Worm (Caenorhabditis elegans): Measurements from ENCODE around the gene npr-3.
A peak's percentile ranks its signal among the peaks of the same experiment; 100 is the strongest.

Gene npr-3

DNA sequence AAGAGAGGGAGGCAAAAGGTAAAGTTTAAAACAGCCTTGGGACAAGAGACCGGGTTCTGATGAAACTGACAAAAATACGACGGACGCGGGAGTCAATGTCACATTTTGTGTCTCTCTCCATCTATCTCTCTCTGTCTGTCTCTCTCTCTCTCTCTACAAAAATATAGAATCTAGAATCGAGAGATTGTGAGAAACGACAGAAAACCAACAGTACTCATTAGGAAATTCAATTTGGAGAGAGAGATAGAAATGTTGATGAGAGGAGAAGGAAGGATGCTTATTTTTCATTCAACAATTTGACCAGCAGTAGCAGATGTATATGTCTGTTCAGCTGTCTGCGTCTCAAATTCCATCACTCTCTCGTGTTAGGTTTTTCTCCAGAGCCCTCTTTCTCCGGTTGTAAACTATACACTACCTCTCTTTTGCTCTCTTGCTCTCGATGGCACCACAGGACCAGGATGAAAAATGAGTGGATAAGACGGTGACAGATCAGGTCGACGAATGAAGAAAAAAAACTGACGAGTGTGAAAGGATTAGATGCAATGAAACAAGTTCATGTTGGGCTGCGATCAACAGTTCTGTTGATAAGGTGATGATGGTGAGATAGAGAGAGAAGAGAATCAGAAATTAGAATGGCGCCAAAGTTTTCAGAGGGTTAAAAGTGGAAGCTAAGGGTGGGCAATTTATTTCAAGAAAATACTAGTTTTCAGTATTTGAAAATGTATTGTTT, 30.0 kb downstream of the npr-3 start:
- TF ChIP-seq blmp-1 (tag; optimal IDR thresholded peaks at IDR 0.05): no peak
- no peak for TF ChIP-seq cnd-1 (tag; optimal IDR thresholded peaks at IDR 0.05)
- peak; percentile 72 for TF ChIP-seq unc-120 (tag; optimal IDR thresholded peaks at IDR 0.05; ENCODE audit: poor library complexity, severe bottlenecking)
- TF ChIP-seq unc-62 (GFP tag; optimal IDR thresholded peaks at IDR 0.05): peak; percentile 66
- no peak for TF ChIP-seq bed-3 (GFP tag; optimal IDR thresholded peaks at IDR 0.05)
- peak; percentile 47 for TF ChIP-seq hlh-1 (tag; optimal IDR thresholded peaks at IDR 0.05)

DNA sequence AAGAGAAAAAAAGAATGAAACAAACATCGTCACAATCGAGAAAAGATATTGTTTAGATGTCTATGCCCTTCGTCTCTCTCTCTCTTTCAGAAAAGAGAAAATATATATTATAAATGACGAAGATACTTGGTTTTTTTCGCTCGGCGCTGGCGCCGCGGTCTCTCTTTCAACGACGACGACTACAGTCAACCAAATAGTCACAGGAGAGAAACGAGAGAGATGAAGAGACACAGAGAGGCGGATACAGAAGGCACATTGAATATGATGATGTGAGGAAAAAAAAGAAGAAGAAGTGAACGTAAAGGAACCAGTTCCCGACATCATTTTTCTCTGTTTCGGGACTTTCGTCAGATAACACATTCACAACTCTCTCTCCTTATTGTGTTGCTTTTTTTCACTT, 31.6 kb downstream of the npr-3 start:
- TF ChIP-seq nhr-12 (tag; optimal IDR thresholded peaks at IDR 0.05): no peak
- TF ChIP-seq tbx-8 (GFP tag; optimal IDR thresholded peaks at IDR 0.05): no peak
- TF ChIP-seq flh-1 (GFP tag; optimal IDR thresholded peaks at IDR 0.05): no peak

DNA sequence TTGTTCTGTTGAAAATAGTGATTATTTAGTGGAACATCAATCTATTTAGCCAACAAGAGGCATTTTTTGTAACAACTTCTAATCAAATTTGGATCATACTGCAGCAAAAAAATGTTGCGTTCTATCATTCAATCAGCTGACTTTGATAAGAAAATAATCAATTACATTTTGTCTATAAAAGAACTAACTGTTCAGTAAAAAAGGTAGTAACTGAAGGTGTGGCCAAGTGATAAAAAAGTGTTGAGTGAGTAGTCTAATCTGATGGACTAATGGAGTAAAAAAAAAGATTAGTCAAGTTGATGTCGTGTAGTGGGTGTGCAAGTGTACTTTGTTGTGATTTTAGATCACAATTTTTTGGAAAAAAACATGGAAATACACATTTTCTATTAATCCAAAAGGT, 32.6 kb downstream of the npr-3 start:
- no peak for TF ChIP-seq sptf-1 (tag; optimal IDR thresholded peaks at IDR 0.05)
- no peak for TF ChIP-seq lsy-2 (tag; optimal IDR thresholded peaks at IDR 0.05)
- no peak for TF ChIP-seq nhr-76 (tag; optimal IDR thresholded peaks at IDR 0.05)
- TF ChIP-seq blmp-1 (tag; optimal IDR thresholded peaks at IDR 0.05): no peak
- TF ChIP-seq hlh-1 (tag; optimal IDR thresholded peaks at IDR 0.05): no peak
- TF ChIP-seq ztf-11 (tag; optimal IDR thresholded peaks at IDR 0.05): no peak
- TF ChIP-seq unc-120 (tag; optimal IDR thresholded peaks at IDR 0.05; ENCODE audit: poor library complexity, severe bottlenecking): no peak
- no peak for TF ChIP-seq M03D4.4 (tag; optimal IDR thresholded peaks at IDR 0.05)
- TF ChIP-seq mls-2 (tag; optimal IDR thresholded peaks at IDR 0.05): no peak
- TF ChIP-seq lin-13 (tag; optimal IDR thresholded peaks at IDR 0.05): no peak
- no peak for TF ChIP-seq ces-1 (GFP tag; optimal IDR thresholded peaks at IDR 0.05)
- TF ChIP-seq flh-1 (GFP tag; optimal IDR thresholded peaks at IDR 0.05): no peak
- no peak for TF ChIP-seq elt-3 (tag; optimal IDR thresholded peaks at IDR 0.05)
- no peak for TF ChIP-seq ceh-39 (tag; optimal IDR thresholded peaks at IDR 0.05)
- no peak for TF ChIP-seq elt-1 (tag; optimal IDR thresholded peaks at IDR 0.05; ENCODE audit: borderline replicate concordance, insufficient read depth)
- no peak for TF ChIP-seq mep-1 (tag; optimal IDR thresholded peaks at IDR 0.05)
- TF ChIP-seq ham-2 (GFP tag; optimal IDR thresholded peaks at IDR 0.05): no peak
- no peak for TF ChIP-seq sem-2 (GFP tag; optimal IDR thresholded peaks at IDR 0.05)

DNA sequence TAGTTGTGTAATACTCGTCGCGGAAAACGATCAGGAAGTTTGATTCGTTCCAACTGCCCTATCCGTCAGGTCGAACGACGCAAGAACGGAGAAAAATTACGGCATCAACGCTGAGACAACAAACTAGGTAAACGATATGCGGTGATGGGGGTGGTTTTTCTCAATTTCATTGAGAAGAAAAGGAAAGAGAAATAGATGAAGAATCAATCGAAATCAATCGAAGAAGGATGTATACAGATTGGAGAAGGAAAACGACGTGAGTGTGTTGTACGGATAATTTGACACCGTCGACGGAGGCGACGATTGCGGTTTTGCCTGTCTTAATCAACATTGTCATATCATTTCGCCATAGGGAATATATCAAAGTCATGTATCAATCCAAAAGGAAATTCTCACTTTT, 34.1 kb downstream of the npr-3 start:
- TF ChIP-seq flh-1 (GFP tag; optimal IDR thresholded peaks at IDR 0.05) (no peak), mls-2 (tag; optimal IDR thresholded peaks at IDR 0.05) (no peak), nhr-76 (tag; optimal IDR thresholded peaks at IDR 0.05) (no peak), ces-1 (GFP tag; optimal IDR thresholded peaks at IDR 0.05) (no peak), elt-3 (tag; optimal IDR thresholded peaks at IDR 0.05) (no peak), lin-13 (tag; optimal IDR thresholded peaks at IDR 0.05) (no peak), lsy-2 (tag; optimal IDR thresholded peaks at IDR 0.05) (no peak), ztf-11 (tag; optimal IDR thresholded peaks at IDR 0.05) (no peak), unc-120 (tag; optimal IDR thresholded peaks at IDR 0.05; ENCODE audit: poor library complexity, severe bottlenecking) (no peak), cnd-1 (tag; optimal IDR thresholded peaks at IDR 0.05) (no peak), tbx-8 (GFP tag; optimal IDR thresholded peaks at IDR 0.05) (no peak), snpc-4 (tag; optimal IDR thresholded peaks at IDR 0.05) (no peak), zip-8 (tag; optimal IDR thresholded peaks at IDR 0.05) (no peak), mep-1 (tag; optimal IDR thresholded peaks at IDR 0.05) (no peak), drap-1 (GFP tag; optimal IDR thresholded peaks at IDR 0.05) (no peak), nhr-12 (tag; optimal IDR thresholded peaks at IDR 0.05) (no peak)

DNA sequence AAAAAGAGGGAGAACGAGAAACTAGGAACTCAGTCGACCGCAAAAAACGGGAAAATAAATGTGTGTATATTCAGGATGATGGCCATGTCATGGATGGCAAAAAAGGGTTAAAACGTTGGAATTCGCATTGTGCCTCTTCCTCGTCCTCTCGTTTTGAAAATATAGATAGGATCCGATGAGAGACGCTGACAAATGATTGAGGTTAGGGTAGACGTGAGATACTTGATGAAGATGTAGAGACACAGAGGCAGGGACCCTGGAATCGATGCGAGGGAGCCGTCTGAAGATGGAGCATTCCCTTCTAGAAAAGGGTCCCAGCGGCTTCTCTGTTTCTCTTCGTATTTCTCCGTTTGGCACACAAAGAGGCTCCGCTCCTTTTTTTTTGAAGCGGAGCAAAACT, 35.1 kb downstream of the npr-3 start:
- no peak for TF ChIP-seq nhr-237 (tag; optimal IDR thresholded peaks at IDR 0.05)
- peak; percentile 47 for TF ChIP-seq ces-1 (GFP tag; optimal IDR thresholded peaks at IDR 0.05)

DNA sequence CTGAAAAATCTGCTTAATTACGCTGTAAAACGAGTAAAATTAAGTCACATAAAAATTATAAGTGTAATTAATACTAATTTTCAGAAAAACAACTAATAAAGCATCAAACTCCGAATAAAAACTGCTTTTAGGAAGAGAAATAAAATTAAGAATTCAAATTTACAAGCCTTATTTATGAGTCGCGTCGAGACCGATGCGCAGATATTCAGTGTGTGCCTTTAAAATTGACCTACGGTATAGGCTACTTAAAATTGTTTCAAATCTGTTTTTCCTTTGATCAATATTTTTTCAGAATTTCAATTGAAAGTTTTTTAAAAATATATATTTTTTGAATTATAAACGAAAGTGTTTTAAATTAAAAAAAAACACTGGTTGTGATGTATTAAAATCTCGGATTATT, 38.4 kb downstream of the npr-3 start, which contains the start of gene sms-1:
Gene sms-1 (minus strand): TSS at position 6 of the 400 bp plus-strand sequence.
- no peak for TF ChIP-seq tbx-8 (GFP tag; optimal IDR thresholded peaks at IDR 0.05)
- TF ChIP-seq nhr-28 (tag; optimal IDR thresholded peaks at IDR 0.05): no peak
- no peak for TF ChIP-seq ces-1 (GFP tag; optimal IDR thresholded peaks at IDR 0.05)
- TF ChIP-seq cnd-1 (tag; optimal IDR thresholded peaks at IDR 0.05): no peak
- TF ChIP-seq drap-1 (GFP tag; optimal IDR thresholded peaks at IDR 0.05): no peak
- no peak for TF ChIP-seq elt-3 (tag; optimal IDR thresholded peaks at IDR 0.05)
- no peak for TF ChIP-seq ceh-83 (GFP tag; optimal IDR thresholded peaks at IDR 0.05)
- TF ChIP-seq hlh-1 (tag; optimal IDR thresholded peaks at IDR 0.05): no peak
